Worm (Caenorhabditis elegans) whole organism, L3 larva: ENCODE measurements around the gene W06D11.3.

ENCODE experiments used
- ceh-16 ChIP-seq: sonication (generic microtip); optimal IDR thresholded peaks from 2 replicates; lab custom pipeline; 2017; ENCODE audit warnings: missing biosample characterization, missing genetic modification characterization
- ceh-82 ChIP-seq: fragments of 150-350 bp; optimal IDR thresholded peaks from 2 replicates; lab custom pipeline; 2014; ENCODE audit warnings: missing biosample characterization, missing genetic modification characterization
- elt-2 ChIP-seq: sonication (generic microtip); optimal IDR thresholded peaks from 2 replicates; lab custom pipeline; 2016; ENCODE audit warnings: missing genetic modification reagents, mild to moderate bottlenecking, missing genetic modification characterization, missing compliant biosample characterization
- hmg-11 ChIP-seq: sonication (generic microtip); optimal IDR thresholded peaks from 2 replicates; lab custom pipeline; 2016; ENCODE audit warnings: missing genetic modification characterization, missing compliant biosample characterization
- nhr-28 ChIP-seq: fragments of 150-350 bp; optimal IDR thresholded peaks from 2 replicates; lab custom pipeline; 2014; ENCODE audit warnings: missing biosample characterization, missing genetic modification characterization
- tbx-2 ChIP-seq: sonication (generic microtip); optimal IDR thresholded peaks from 2 replicates; lab custom pipeline; 2016; ENCODE audit warnings: mild to moderate bottlenecking, missing genetic modification characterization, missing compliant biosample characterization

- no peak for TF ChIP-seq ceh-16 (tag; lab: Kevin White, UChicago)
- no peak for TF ChIP-seq nhr-28 (tag; lab: Kevin White, UChicago)
- no peak for TF ChIP-seq hmg-11 (tag; lab: Kevin White, UChicago)
- no peak for TF ChIP-seq ceh-82 (tag; lab: Kevin White, UChicago)
- TF ChIP-seq elt-2 (tag; lab: Kevin White, UChicago): no peak
- TF ChIP-seq tbx-2 (tag; lab: Kevin White, UChicago): no peak
These were observed 15.6 kb upstream of the W06D11.3 start, which contains the start of gene C04B4.2 for ce11 chrX:12282911-12283310.
